Fruit fly (Drosophila melanogaster) whole organism: Measurements from ENCODE around the gene Bub1.

Source experiments
- CG8478 ChIP-seq: fragments of >200 bp; optimal IDR thresholded peaks from 2 replicates; lab custom pipeline; 2018; ENCODE audit warnings: inconsistent platforms
- Dll ChIP-seq: fragments of >200 bp; optimal IDR thresholded peaks from 2 replicates; lab custom pipeline; 2017
- EcR ChIP-seq, 2 experiments: fragments of >200 bp; optimal IDR thresholded peaks; 2 replicates each; lab custom pipeline; 2017; ENCODE audit warnings: missing biosample characterization in 2 of 2, missing genetic modification characterization in 2 of 2, missing genetic modification reagents in 2 of 2
- pan ChIP-seq: fragments of >200 bp; optimal IDR thresholded peaks from 2 replicates; lab custom pipeline; 2017
- psq ChIP-seq: fragments of >200 bp; optimal IDR thresholded peaks from 2 replicates; lab custom pipeline; 2017
- usp ChIP-seq: fragments of >200 bp; optimal IDR thresholded peaks from 2 replicates; lab custom pipeline; 2017; ENCODE audit warnings: missing biosample characterization, missing genetic modification characterization, mixed read lengths

Gene Bub1

DNA sequence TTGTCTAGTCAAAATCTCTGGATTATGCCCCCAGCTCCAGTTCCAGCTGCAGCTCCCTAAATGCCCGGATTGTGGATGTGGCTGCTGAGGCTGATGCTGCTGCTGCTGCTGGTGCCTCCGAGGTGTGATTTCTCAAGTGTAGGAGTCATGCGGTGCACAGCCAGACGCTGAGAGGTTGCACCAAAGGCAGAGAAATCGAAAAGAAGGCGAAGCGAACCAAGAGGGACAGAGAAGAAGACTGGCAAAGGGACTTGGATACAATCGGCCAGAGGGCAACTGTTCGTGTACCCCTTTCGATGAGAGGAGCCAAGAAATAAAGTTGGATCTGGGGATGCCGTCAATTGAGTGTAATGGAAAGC, 40.1 kb upstream of the Bub1 start:
- TF ChIP-seq usp (GFP tag; lab: Kevin White, UChicago) (no peak), EcR (GFP tag; optimal IDR thresholded peaks at IDR 0.05; lab: Kevin White, UChicago) (no peak), Dll (no peak), pan (lab: Kevin White, UChicago) (no peak), psq (lab: Kevin White, UChicago) (no peak), CG8478 (lab: Kevin White, UChicago) (no peak)

- TF ChIP-seq CG8478 (lab: Kevin White, UChicago): no peak
- no peak for TF ChIP-seq psq (lab: Kevin White, UChicago)
- no peak for TF ChIP-seq usp (GFP tag; lab: Kevin White, UChicago)
- no peak for TF ChIP-seq Dll
- no peak for TF ChIP-seq pan (lab: Kevin White, UChicago)
- no peak for TF ChIP-seq EcR (GFP tag; optimal IDR thresholded peaks at IDR 0.05; lab: Kevin White, UChicago)
These were observed 39.0 kb upstream of the Bub1 start for dm6 chr2L:5239433-5240278.

- TF ChIP-seq CG8478 (lab: Kevin White, UChicago) (no peak), usp (GFP tag; lab: Kevin White, UChicago) (no peak), psq (lab: Kevin White, UChicago) (no peak), pan (lab: Kevin White, UChicago) (no peak), EcR (GFP tag; optimal IDR thresholded peaks at IDR 0.05; lab: Kevin White, UChicago) (no peak), Dll (no peak)
These were observed 38.1 kb upstream of the Bub1 start for dm6 chr2L:5240520-5240919.

DNA sequence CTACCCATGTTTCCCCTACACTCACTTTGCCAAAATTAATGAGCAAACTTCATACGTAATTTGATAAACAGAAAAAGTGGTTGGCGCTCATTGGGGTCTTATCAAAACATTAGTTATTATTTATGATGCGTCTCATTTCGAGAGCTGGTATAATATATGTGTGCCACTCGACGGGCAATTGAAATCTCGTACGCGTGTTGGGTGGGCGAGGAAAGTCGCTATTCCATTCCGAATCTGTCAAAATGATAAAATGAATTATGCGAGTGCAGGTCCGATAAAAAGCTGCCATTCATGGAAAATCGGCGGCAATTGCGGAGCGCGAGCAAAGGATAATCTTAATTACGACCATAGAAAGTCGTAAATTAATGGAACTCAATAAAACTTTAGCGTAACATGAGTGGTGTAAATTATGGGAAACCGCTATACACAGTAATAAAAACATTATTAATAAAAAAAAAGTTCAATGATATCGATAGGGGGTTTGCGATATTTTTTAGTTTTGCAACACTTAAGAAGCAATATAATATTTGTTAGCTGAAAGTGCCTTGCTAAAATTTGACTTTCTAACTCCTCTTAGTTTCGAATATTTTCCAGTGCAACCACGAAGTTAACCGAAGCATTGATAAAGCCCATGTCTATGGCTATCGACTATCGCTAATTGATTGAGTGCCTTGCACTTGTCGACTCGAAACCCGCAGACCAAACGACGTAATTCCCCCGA, 36.3 kb upstream of the Bub1 start:
- TF ChIP-seq psq (lab: Kevin White, UChicago): no peak
- TF ChIP-seq EcR (GFP tag; optimal IDR thresholded peaks at IDR 0.05; lab: Kevin White, UChicago): no peak
- no peak for TF ChIP-seq CG8478 (lab: Kevin White, UChicago)
- TF ChIP-seq usp (GFP tag; lab: Kevin White, UChicago): no peak
- no peak for TF ChIP-seq pan (lab: Kevin White, UChicago)
- no peak for TF ChIP-seq Dll

DNA sequence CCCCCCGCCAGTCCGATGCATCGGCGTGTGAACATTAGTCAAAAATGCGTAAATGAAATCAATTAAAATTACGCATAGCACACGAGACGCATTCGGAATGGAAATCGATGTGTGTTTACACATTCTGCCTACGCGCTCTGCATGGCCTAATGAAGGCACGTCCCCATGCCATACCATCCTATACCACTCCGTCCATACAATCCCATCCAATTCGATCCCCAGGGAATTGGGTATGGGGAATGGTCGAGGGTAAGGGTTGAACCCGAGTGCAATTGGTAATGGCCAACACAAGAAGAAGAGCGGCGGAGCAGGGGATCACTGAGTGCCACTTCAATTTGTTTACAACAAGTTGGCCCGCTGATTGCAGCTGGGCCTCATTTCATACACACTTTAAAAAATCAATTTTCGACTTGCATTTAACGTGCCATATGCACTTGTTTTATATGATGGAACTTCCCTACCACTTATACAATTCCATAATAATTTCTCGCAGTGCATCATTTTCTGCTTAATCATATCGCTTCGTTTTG, 33.2 kb upstream of the Bub1 start:
- no peak for TF ChIP-seq pan (lab: Kevin White, UChicago)
- TF ChIP-seq CG8478 (lab: Kevin White, UChicago): no peak
- TF ChIP-seq usp (GFP tag; lab: Kevin White, UChicago): no peak
- no peak for TF ChIP-seq psq (lab: Kevin White, UChicago)
- TF ChIP-seq EcR (GFP tag; optimal IDR thresholded peaks at IDR 0.05; lab: Kevin White, UChicago): no peak
- TF ChIP-seq Dll: no peak

DNA sequence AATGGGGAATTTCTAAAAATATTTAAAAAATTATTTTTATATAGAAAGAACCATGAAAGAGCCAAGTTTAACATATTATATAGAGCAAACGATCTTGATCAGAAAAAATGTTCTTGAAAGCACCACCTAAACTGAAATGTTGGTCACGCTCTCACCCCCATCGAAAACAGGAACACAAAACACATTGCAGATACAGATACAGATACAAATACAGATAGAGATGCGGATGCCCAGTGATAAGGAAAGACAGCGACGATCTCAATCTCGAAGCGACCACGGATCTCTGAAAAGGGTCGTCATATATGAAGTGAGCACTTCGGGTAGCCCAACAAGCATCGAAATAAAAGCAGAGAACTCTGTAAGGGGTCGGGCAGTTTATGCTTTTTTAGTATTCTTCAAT, 31.3 kb upstream of the Bub1 start:
- no peak for TF ChIP-seq Dll
- no peak for TF ChIP-seq psq (lab: Kevin White, UChicago)
- no peak for TF ChIP-seq CG8478 (lab: Kevin White, UChicago)
- no peak for TF ChIP-seq EcR (GFP tag; optimal IDR thresholded peaks at IDR 0.05; lab: Kevin White, UChicago)
- TF ChIP-seq usp (GFP tag; lab: Kevin White, UChicago): no peak
- TF ChIP-seq pan (lab: Kevin White, UChicago): no peak

dm6 chr2L:5247812-5248211, 30.9 kb upstream of the Bub1 start:
- TF ChIP-seq pan (lab: Kevin White, UChicago): no peak
- no peak for TF ChIP-seq EcR (GFP tag; optimal IDR thresholded peaks at IDR 0.05; lab: Kevin White, UChicago)
- no peak for TF ChIP-seq Dll
- TF ChIP-seq psq (lab: Kevin White, UChicago): no peak
- no peak for TF ChIP-seq usp (GFP tag; lab: Kevin White, UChicago)
- no peak for TF ChIP-seq CG8478 (lab: Kevin White, UChicago)

DNA sequence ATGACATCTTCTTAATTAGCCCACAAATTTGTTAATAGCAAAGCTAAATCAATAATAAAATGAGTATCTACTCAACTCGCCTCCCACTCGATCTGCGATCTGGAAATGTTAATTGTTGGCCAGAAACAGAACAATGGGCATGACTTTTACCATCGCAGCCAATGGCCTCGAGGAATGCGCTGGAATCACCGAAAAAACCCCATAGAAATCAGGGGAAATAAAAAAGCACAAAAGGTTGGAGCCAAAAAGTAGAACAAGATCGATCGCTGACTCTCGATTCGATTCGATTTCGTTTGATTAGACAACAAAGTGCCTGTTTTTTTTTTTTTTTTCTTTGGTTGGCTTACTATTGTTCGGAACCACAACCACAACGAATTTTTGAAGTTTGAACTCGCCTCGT, 30.1 kb upstream of the Bub1 start:
- TF ChIP-seq psq (lab: Kevin White, UChicago) (no peak), pan (lab: Kevin White, UChicago) (no peak), usp (GFP tag; lab: Kevin White, UChicago) (no peak), EcR (GFP tag; optimal IDR thresholded peaks at IDR 0.05; lab: Kevin White, UChicago) (no peak), Dll (no peak), CG8478 (lab: Kevin White, UChicago) (no peak)

DNA sequence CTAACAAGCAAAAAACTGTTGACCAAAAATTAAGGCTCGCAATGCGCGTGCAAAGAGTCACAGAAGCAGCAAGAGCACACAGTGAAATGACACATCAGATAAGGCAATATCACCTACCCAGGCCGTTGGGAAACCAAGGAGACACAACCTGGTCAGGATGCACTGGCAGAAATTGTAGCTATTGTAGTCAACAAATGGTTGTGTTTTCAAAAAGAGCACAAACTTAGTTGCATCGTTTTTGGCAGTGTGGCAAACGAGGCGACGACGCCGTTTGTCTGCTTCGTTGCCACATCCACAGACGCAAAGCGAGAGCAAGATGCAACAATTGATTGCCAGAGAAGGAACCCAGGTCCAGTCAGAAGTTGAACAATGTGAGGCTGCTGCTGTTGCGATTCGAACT, 28.9 kb upstream of the Bub1 start:
- TF ChIP-seq pan (lab: Kevin White, UChicago): no peak
- TF ChIP-seq Dll: no peak
- TF ChIP-seq usp (GFP tag; lab: Kevin White, UChicago): no peak
- no peak for TF ChIP-seq CG8478 (lab: Kevin White, UChicago)
- TF ChIP-seq EcR (GFP tag; optimal IDR thresholded peaks at IDR 0.05; lab: Kevin White, UChicago): no peak
- no peak for TF ChIP-seq psq (lab: Kevin White, UChicago)

DNA sequence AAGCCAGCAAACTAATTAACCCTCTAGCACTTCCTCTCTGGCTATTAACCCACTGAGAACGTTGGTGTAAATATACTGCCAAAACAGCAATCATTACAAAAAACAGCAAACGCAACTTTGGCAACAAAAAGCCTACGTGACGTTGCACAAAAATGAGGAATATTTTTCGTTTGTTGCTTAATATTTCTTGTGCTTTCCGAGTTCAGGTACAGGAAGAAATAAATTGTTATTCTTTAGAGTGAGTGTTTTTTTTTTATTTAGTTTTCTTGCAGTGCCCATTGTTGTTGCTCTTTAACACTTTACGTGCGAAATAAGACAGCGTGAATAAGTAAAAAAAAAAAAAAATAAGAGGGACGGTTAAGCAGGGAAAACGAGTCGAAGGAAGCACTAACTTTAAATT, 27.5 kb upstream of the Bub1 start:
- TF ChIP-seq usp (GFP tag; lab: Kevin White, UChicago) (no peak), CG8478 (lab: Kevin White, UChicago) (no peak), psq (lab: Kevin White, UChicago) (no peak), pan (lab: Kevin White, UChicago) (no peak), Dll (no peak), EcR (GFP tag; optimal IDR thresholded peaks at IDR 0.05; lab: Kevin White, UChicago) (no peak)

DNA sequence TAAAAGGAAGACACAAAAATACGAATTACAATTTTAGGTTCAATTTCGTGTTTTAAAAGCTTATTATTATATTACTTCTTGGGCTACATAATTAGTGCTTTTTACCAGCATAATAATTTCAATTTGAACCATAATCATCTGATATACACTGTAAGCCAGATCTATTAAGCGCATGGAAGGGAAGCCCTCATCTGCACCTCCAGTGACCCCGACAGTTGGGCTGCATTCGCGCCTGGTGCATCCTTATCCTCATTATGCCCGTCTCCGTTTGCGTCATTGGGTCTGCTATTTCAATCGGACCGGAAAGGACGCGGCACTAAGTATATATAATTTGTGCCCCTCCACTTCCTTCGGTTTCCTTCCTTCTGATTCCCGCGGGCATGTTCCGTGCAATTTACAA, 26.9 kb upstream of the Bub1 start:
- TF ChIP-seq psq (lab: Kevin White, UChicago) (no peak), usp (GFP tag; lab: Kevin White, UChicago) (no peak), CG8478 (lab: Kevin White, UChicago) (no peak), EcR (GFP tag; optimal IDR thresholded peaks at IDR 0.05; lab: Kevin White, UChicago) (no peak), pan (lab: Kevin White, UChicago) (no peak), Dll (no peak)
